Fruit fly (Drosophila melanogaster) whole organism, wandering third instar larva: ENCODE measurements around the gene CG34276.

Experiments
- CG32264 ChIP-seq: fragments of 200-800 bp; sonication (Bioruptor generic); optimal IDR thresholded peaks from 2 replicates; lab custom pipeline; 2016; ENCODE audit warnings: missing biosample characterization, missing genetic modification characterization
- CG9705 ChIP-seq: fragments of 200-800 bp; sonication (Bioruptor generic); optimal IDR thresholded peaks from 2 replicates; lab custom pipeline; 2018; ENCODE audit warnings: missing biosample characterization, mild to moderate bottlenecking, missing genetic modification characterization
- CrebA ChIP-seq: fragments of 200-800 bp; sonication (Bioruptor generic); optimal IDR thresholded peaks from 2 replicates; lab custom pipeline; 2016; ENCODE audit warnings: missing biosample characterization, mild to moderate bottlenecking, missing genetic modification characterization, borderline replicate concordance
- Dif ChIP-seq: fragments of 200-275, 200-300 bp; sonication (Bioruptor generic); optimal IDR thresholded peaks from 2 replicates; lab custom pipeline; 2018; ENCODE audit warnings: missing biosample characterization, missing genetic modification characterization; ENCODE audit not compliant: partially characterized antibody
- HLH106 ChIP-seq: fragments of 200-800 bp; optimal IDR thresholded peaks from 3 replicates; lab custom pipeline; 2019; ENCODE audit warnings: missing biosample characterization, mild to moderate bottlenecking, missing genetic modification characterization, moderate library complexity
- Hnf4 ChIP-seq: fragments of 200-800 bp; sonication (Bioruptor generic); optimal IDR thresholded peaks from 2 replicates; lab custom pipeline; 2016; ENCODE audit warnings: missing biosample characterization, mild to moderate bottlenecking, missing genetic modification characterization
- Hr83 ChIP-seq: fragments of 200-300 bp; sonication (Bioruptor generic); optimal IDR thresholded peaks from 2 replicates; lab custom pipeline; 2016; ENCODE audit warnings: missing biosample characterization, mild to moderate bottlenecking, missing genetic modification characterization, moderate library complexity; ENCODE audit not compliant: poor library complexity, severe bottlenecking
- Jra ChIP-seq: sonication (Bioruptor generic); optimal IDR thresholded peaks from 2 replicates; lab custom pipeline; 2016; ENCODE audit warnings: missing biosample characterization, missing genetic modification characterization
- Mio ChIP-seq: sonication (Bioruptor generic); optimal IDR thresholded peaks from 2 replicates; lab custom pipeline; 2016; ENCODE audit warnings: missing biosample characterization, missing genetic modification characterization
- OdsH ChIP-seq: fragments of 200-800 bp; sonication (Bioruptor generic); optimal IDR thresholded peaks from 2 replicates; lab custom pipeline; 2016; ENCODE audit warnings: missing biosample characterization, mild to moderate bottlenecking, missing genetic modification characterization
- Rel ChIP-seq, 2 experiments: fragments of 200-800 bp; sonication (Bioruptor generic) in 1 of 2; optimal IDR thresholded peaks; 2 replicates in 1 of 2; 3 replicates in 1 of 2; lab custom pipeline; 2016 to 2019; ENCODE audit warnings: mild to moderate bottlenecking in 2 of 2, missing biosample characterization in 2 of 2, missing genetic modification characterization in 2 of 2, moderate library complexity in 1 of 2
- Sp1 ChIP-seq: fragments of 200-800 bp; sonication (Bioruptor generic); optimal IDR thresholded peaks from 3 replicates; lab custom pipeline; 2019; ENCODE audit warnings: missing biosample characterization, mild to moderate bottlenecking, missing genetic modification characterization, moderate library complexity
- Vsx2 ChIP-seq: fragments of 200-300, 225-300 bp; sonication (Bioruptor generic); optimal IDR thresholded peaks from 2 replicates; lab custom pipeline; 2018; ENCODE audit warnings: missing biosample characterization, missing genetic modification characterization; ENCODE audit not compliant: partially characterized antibody
- br ChIP-seq: fragments of 200-800 bp; sonication (Bioruptor generic); optimal IDR thresholded peaks from 2 replicates; lab custom pipeline; 2016; ENCODE audit warnings: missing biosample characterization, missing genetic modification characterization
- brk ChIP-seq: fragments of 200-800 bp; sonication (Bioruptor generic); optimal IDR thresholded peaks from 2 replicates; lab custom pipeline; 2016; ENCODE audit warnings: missing biosample characterization, mild to moderate bottlenecking, missing genetic modification characterization
- dl ChIP-seq, 2 experiments: fragments of 175-275, 200-275 bp in 1 of 2; fragments of 200-275 bp in 1 of 2; sonication (Bioruptor generic); optimal IDR thresholded peaks; lab custom pipeline; 2018; ENCODE audit warnings: mild to moderate bottlenecking in 2 of 2, missing biosample characterization in 2 of 2, missing genetic modification characterization in 2 of 2, moderate library complexity in 2 of 2; ENCODE audit not compliant: partially characterized antibody in 2 of 2, insufficient read depth in 1 of 2
- dmrt93B ChIP-seq: fragments of 200-800 bp; sonication (Bioruptor generic); optimal IDR thresholded peaks from 2 replicates; lab custom pipeline; 2018; ENCODE audit warnings: missing biosample characterization, mild to moderate bottlenecking, missing genetic modification characterization
- ey ChIP-seq: fragments of 200-800 bp; sonication (Bioruptor generic); optimal IDR thresholded peaks from 2 replicates; lab custom pipeline; 2016; ENCODE audit warnings: missing biosample characterization, missing genetic modification characterization
- foxo ChIP-seq, 2 experiments: fragments of 200-800 bp; sonication (Bioruptor generic); optimal IDR thresholded peaks; 2 replicates in 1 of 2; 3 replicates in 1 of 2; lab custom pipeline; 2016 to 2017; ENCODE audit warnings: missing biosample characterization in 2 of 2, missing genetic modification characterization in 2 of 2
- fru ChIP-seq: fragments of 200-800 bp; sonication (Bioruptor generic); optimal IDR thresholded peaks from 3 replicates; lab custom pipeline; 2016; ENCODE audit warnings: missing biosample characterization, mild to moderate bottlenecking, missing genetic modification characterization
- h ChIP-seq: fragments of 200-800 bp; sonication (Bioruptor generic); optimal IDR thresholded peaks from 3 replicates; lab custom pipeline; 2016; ENCODE audit warnings: missing biosample characterization, mild to moderate bottlenecking, missing genetic modification characterization
- jim ChIP-seq: fragments of 175-275, 200-325 bp; sonication (Bioruptor generic); optimal IDR thresholded peaks from 2 replicates; lab custom pipeline; 2016; ENCODE audit warnings: missing biosample characterization, mild to moderate bottlenecking, missing genetic modification characterization
- rgr ChIP-seq: fragments of 200-800 bp; sonication (Bioruptor generic); optimal IDR thresholded peaks from 3 replicates; lab custom pipeline; 2016; ENCODE audit warnings: missing biosample characterization, mild to moderate bottlenecking, missing genetic modification characterization
- sage ChIP-seq: fragments of 200-800 bp; sonication (Bioruptor generic); optimal IDR thresholded peaks from 2 replicates; lab custom pipeline; 2016; ENCODE audit warnings: missing biosample characterization, mild to moderate bottlenecking, missing genetic modification characterization
- sv ChIP-seq: fragments of 200-800 bp; sonication (Bioruptor generic); optimal IDR thresholded peaks from 3 replicates; lab custom pipeline; 2016; ENCODE audit warnings: missing biosample characterization, missing genetic modification characterization
- woc ChIP-seq: sonication (Bioruptor generic); optimal IDR thresholded peaks from 2 replicates; lab custom pipeline; 2016; ENCODE audit warnings: missing biosample characterization, mild to moderate bottlenecking, missing genetic modification characterization

The CG34276 gene

DNA sequence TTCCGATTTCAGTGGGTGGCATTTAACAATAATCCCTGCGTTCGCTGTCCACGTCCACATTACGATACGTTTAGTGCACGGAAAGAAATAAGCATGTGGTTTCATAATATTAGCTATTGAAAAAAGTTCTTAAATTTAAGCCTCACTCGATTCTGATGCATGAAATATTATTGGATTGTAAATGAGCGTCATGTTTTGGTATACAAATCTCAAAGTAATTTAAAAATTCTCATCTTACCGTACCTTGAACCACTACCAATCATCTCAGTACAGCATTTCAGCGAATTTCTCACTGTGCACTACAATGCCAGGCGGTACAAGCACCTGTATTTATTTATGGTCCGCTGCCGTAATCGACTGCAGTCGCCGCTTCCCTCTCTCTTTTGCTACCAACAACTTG lies 48.8 kb downstream of the CG34276 start:
- TF ChIP-seq dl (GFP tag; optimal IDR thresholded peaks at IDR 0.05; lab: Kevin White, UChicago; ENCODE audit: insufficient read depth in 1 of 2, partially characterized antibody in 2 of 2) (no peak), Hr83 (GFP tag; lab: Kevin White, UChicago) (peak; percentile 37), dmrt93B (GFP tag; lab: Kevin White, UChicago) (peak; percentile 37), Sp1 (GFP tag; lab: Kevin White, UChicago) (peak; percentile 53), Jra (peak; percentile 37), fru (GFP tag; lab: Kevin White, UChicago) (peak; percentile 84), h (peak; percentile 85), br (GFP tag; lab: Kevin White, UChicago) (peak; percentile 74), woc (GFP tag; lab: Kevin White, UChicago) (peak; percentile 33), ey (GFP tag; lab: Kevin White, UChicago) (peak; percentile 84), Mio (GFP tag; lab: Kevin White, UChicago) (peak; percentile 16), HLH106 (peak; percentile 79), Hnf4 (GFP tag; lab: Kevin White, UChicago) (peak; percentile 63), CG9705 (GFP tag; lab: Kevin White, UChicago) (peak; percentile 1), OdsH (GFP tag; lab: Kevin White, UChicago) (peak; percentile 69), rgr (GFP tag; lab: Kevin White, UChicago) (peak; percentile 80), brk (GFP tag; lab: Kevin White, UChicago) (no peak), Vsx2 (GFP tag; lab: Kevin White, UChicago) (no peak), foxo (GFP tag; optimal IDR thresholded peaks at IDR 0.05; lab: Kevin White, UChicago) (peak; percentile 9 to 85), CG32264 (GFP tag; lab: Kevin White, UChicago) (peak; percentile 29), sv (GFP tag; lab: Kevin White, UChicago) (peak; percentile 66), CrebA (GFP tag; lab: Kevin White, UChicago) (no peak), Rel (GFP tag; optimal IDR thresholded peaks at IDR 0.05; lab: Kevin White, UChicago) (no peak), Rel (tag; optimal IDR thresholded peaks at IDR 0.05; lab: Kevin White, UChicago) (no peak)

- TF ChIP-seq brk (GFP tag; lab: Kevin White, UChicago), result no peak
- TF ChIP-seq Mio (GFP tag; lab: Kevin White, UChicago), result no peak
- TF ChIP-seq woc (GFP tag; lab: Kevin White, UChicago), result no peak
- TF ChIP-seq sage (GFP tag; lab: Kevin White, UChicago), result no peak
- TF ChIP-seq Sp1 (GFP tag; lab: Kevin White, UChicago), result no peak
- TF ChIP-seq Dif (GFP tag; lab: Kevin White, UChicago), result no peak
- no peak for TF ChIP-seq dmrt93B (GFP tag; lab: Kevin White, UChicago)
- no peak for TF ChIP-seq jim
- TF ChIP-seq fru (GFP tag; lab: Kevin White, UChicago), result no peak
Measured at dm6 chr3R:15975170-15975569, 49.7 kb downstream of the CG34276 start.
